Worm (Caenorhabditis elegans): ENCODE data around the gene T19D12.6.

ce11 chrII:6615232-6616029, 27.5 kb downstream of the T19D12.6 start:
- TF ChIP-seq F13H6.1 (tag; optimal IDR thresholded peaks at IDR 0.05): no peak
- no peak for TF ChIP-seq unc-86 (tag; optimal IDR thresholded peaks at IDR 0.05)
- TF ChIP-seq C38D4.7 (GFP tag; optimal IDR thresholded peaks at IDR 0.05): no peak
- no peak for TF ChIP-seq ceh-18 (tag; optimal IDR thresholded peaks at IDR 0.05)
- TF ChIP-seq unc-55 (GFP tag; optimal IDR thresholded peaks at IDR 0.05): no peak
- no peak for TF ChIP-seq hlh-6 (tag; optimal IDR thresholded peaks at IDR 0.05)
- TF ChIP-seq pag-3 (tag; optimal IDR thresholded peaks at IDR 0.05; ENCODE audit: borderline replicate concordance): no peak
- no peak for TF ChIP-seq pha-4 (tag; optimal IDR thresholded peaks at IDR 0.05)
- no peak for TF ChIP-seq pros-1 (tag; optimal IDR thresholded peaks at IDR 0.05)
